Worm (Caenorhabditis elegans) whole organism, young adult: ENCODE results near the gene Y37H2A.1.

Experiments
- B0035.1 ChIP-seq: sonication (generic microtip); optimal IDR thresholded peaks from 2 replicates; lab custom pipeline; 2016; ENCODE audit warnings: missing genetic modification characterization, mild to moderate bottlenecking, missing compliant biosample characterization, missing genotype, missing genetic modification reagents
- B0261.1 ChIP-seq: sonication (generic microtip); optimal IDR thresholded peaks from 2 replicates; lab custom pipeline; 2016; ENCODE audit warnings: mild to moderate bottlenecking, missing genetic modification characterization, moderate library complexity, missing compliant biosample characterization
- C17E4.6 ChIP-seq: fragments of 200-800 bp; sonication (Bioruptor generic); IDR thresholded peaks from 2 replicates; pipeline ENCODE4 v1.3.6; 2022; ENCODE audit warnings: missing genetic modification reagents, missing genetic modification characterization, missing compliant biosample characterization
- F22D6.2 ChIP-seq: sonication (generic microtip); optimal IDR thresholded peaks from 2 replicates; lab custom pipeline; 2016; ENCODE audit warnings: mild to moderate bottlenecking, missing genetic modification characterization, missing compliant biosample characterization
- F23B12.7 ChIP-seq: sonication (generic microtip); optimal IDR thresholded peaks from 2 replicates; lab custom pipeline; 2017; ENCODE audit warnings: missing genetic modification characterization, mild to moderate bottlenecking, missing compliant biosample characterization, antibody characterized with exemption, moderate library complexity; ENCODE audit not compliant: insufficient read depth
- K11D2.4 ChIP-seq: fragments of 200-800 bp; sonication (Bioruptor generic); IDR thresholded peaks from 2 replicates; pipeline ENCODE4 v1.3.6; 2022; ENCODE audit warnings: missing genetic modification reagents, missing genetic modification characterization, missing compliant biosample characterization
- Y56A3A.18 ChIP-seq: fragments of 200-800 bp; sonication (Bioruptor generic); IDR thresholded peaks from 2 replicates; pipeline ENCODE4 v1.3.6; 2022; ENCODE audit warnings: missing genetic modification reagents, missing genetic modification characterization, missing compliant biosample characterization
- Y67H2A.10 ChIP-seq: fragments of 200-800 bp; sonication (Bioruptor generic); conservative IDR thresholded peaks from 2 replicates; pipeline ENCODE4 v1.3.6; 2022; ENCODE audit warnings: missing genetic modification reagents, missing genetic modification characterization, missing compliant biosample characterization
- Y95B8A.8 ChIP-seq: fragments of 200-800 bp; sonication (Bioruptor generic); IDR thresholded peaks from 2 replicates; pipeline ENCODE4 v1.3.6; 2022; ENCODE audit warnings: missing genetic modification reagents, missing genetic modification characterization, missing compliant biosample characterization
- akir-1 ChIP-seq: fragments of 200-800 bp; sonication (Bioruptor generic); optimal IDR thresholded peaks from 2 replicates; lab custom pipeline; 2018; ENCODE audit warnings: mild to moderate bottlenecking, missing genetic modification characterization, moderate library complexity, missing compliant biosample characterization
- ama-1 ChIP-seq, 3 experiments: fragments of 150-350 bp in 1 of 3; sonication (generic microtip) in 2 of 3; optimal IDR thresholded peaks; 2 replicates each; lab custom pipeline; 2014 to 2018; ENCODE audit warnings: missing biosample characterization in 2 of 3, missing genetic modification characterization in 2 of 3, missing genetic modification reagents in 2 of 3
- attf-3 ChIP-seq: fragments of 200-800 bp; sonication (Bioruptor generic); conservative IDR thresholded peaks from 2 replicates; pipeline ENCODE4 v1.3.6; 2022; ENCODE audit warnings: missing genetic modification reagents, missing genetic modification characterization, missing compliant biosample characterization
- bed-1 ChIP-seq: fragments of 200-800 bp; sonication (Bioruptor generic); IDR thresholded peaks from 2 replicates; pipeline ENCODE4 v1.3.6; 2022; ENCODE audit warnings: missing genetic modification reagents, missing genetic modification characterization, missing compliant biosample characterization
- bed-2 ChIP-seq: fragments of 200-800 bp; sonication (Bioruptor generic); IDR thresholded peaks from 2 replicates; pipeline ENCODE4 v1.3.6; 2022; ENCODE audit warnings: missing genetic modification reagents, missing genetic modification characterization, missing compliant biosample characterization
- ceh-40 ChIP-seq: fragments of 200-800 bp; sonication (Bioruptor generic); IDR thresholded peaks from 2 replicates; pipeline ENCODE4 v1.3.6; 2022; ENCODE audit warnings: missing genetic modification characterization, missing compliant biosample characterization
- egrh-3 ChIP-seq: fragments of 200-800 bp; sonication (Bioruptor generic); IDR thresholded peaks from 2 replicates; pipeline ENCODE4 v1.3.6; 2022; ENCODE audit warnings: missing genetic modification reagents, missing genetic modification characterization, missing compliant biosample characterization
- fkh-3 ChIP-seq: sonication (generic microtip); optimal IDR thresholded peaks from 2 replicates; lab custom pipeline; 2016; ENCODE audit warnings: mild to moderate bottlenecking, missing genetic modification characterization, missing compliant biosample characterization
- gei-17 ChIP-seq: fragments of 200-800 bp; sonication (Bioruptor generic); optimal IDR thresholded peaks from 2 replicates; lab custom pipeline; 2018; ENCODE audit warnings: mild to moderate bottlenecking, missing genetic modification characterization, missing compliant biosample characterization
- him-1 ChIP-seq: sonication (generic microtip); optimal IDR thresholded peaks from 2 replicates; lab custom pipeline; 2016; ENCODE audit warnings: missing genotype, missing genetic modification reagents, missing genetic modification characterization, missing compliant biosample characterization
- hmg-20 ChIP-seq: fragments of 200-800 bp; sonication (Bioruptor generic); IDR thresholded peaks from 2 replicates; pipeline ENCODE4 v1.3.6; 2022; ENCODE audit warnings: missing genetic modification reagents, missing genetic modification characterization, missing compliant biosample characterization
- let-607 ChIP-seq, 2 experiments: fragments of 200-800 bp in 1 of 2; sonication (Bioruptor generic) in 1 of 2; sonication (generic microtip) in 1 of 2; optimal IDR thresholded peaks; 2 replicates each; lab custom pipeline; 2016 to 2018; ENCODE audit warnings: mild to moderate bottlenecking in 2 of 2, missing compliant biosample characterization in 2 of 2, missing genetic modification characterization in 2 of 2, moderate library complexity in 2 of 2, missing genotype in 1 of 2
- lin-26 ChIP-seq: fragments of 200-800 bp; sonication (Bioruptor generic); IDR thresholded peaks from 2 replicates; pipeline ENCODE4 v1.3.6; 2022; ENCODE audit warnings: missing genetic modification reagents, missing genetic modification characterization, missing compliant biosample characterization
- lin-40 ChIP-seq: sonication (generic microtip); optimal IDR thresholded peaks from 2 replicates; lab custom pipeline; 2016; ENCODE audit warnings: missing genetic modification characterization, mild to moderate bottlenecking, missing compliant biosample characterization, missing genotype, missing genetic modification reagents
- madf-10 ChIP-seq: sonication (generic microtip); optimal IDR thresholded peaks from 2 replicates; lab custom pipeline; 2016; ENCODE audit warnings: mild to moderate bottlenecking, missing genetic modification characterization, missing compliant biosample characterization
- madf-6 ChIP-seq: fragments of 200-800 bp; sonication (Bioruptor generic); IDR thresholded peaks from 2 replicates; pipeline ENCODE4 v1.3.6; 2022; ENCODE audit warnings: missing genetic modification reagents, missing genetic modification characterization, missing compliant biosample characterization
- nfya-1 ChIP-seq: sonication (generic microtip); optimal IDR thresholded peaks from 2 replicates; lab custom pipeline; 2017; ENCODE audit warnings: antibody characterized with exemption, missing compliant biosample characterization, missing genetic modification characterization, borderline replicate concordance; ENCODE audit not compliant: insufficient read depth
- nfyb-1 ChIP-seq: fragments of 200-800 bp; sonication (Bioruptor generic); IDR thresholded peaks from 2 replicates; pipeline ENCODE4 v1.3.6; 2022; ENCODE audit warnings: missing genetic modification reagents, missing genetic modification characterization, missing compliant biosample characterization
- nhr-120 ChIP-seq: fragments of 200-800 bp; sonication (Bioruptor generic); IDR thresholded peaks from 2 replicates; pipeline ENCODE4 v1.3.6; 2022; ENCODE audit warnings: missing genetic modification characterization, missing compliant biosample characterization
- nhr-27 ChIP-seq: fragments of 200-800 bp; sonication (Bioruptor generic); optimal IDR thresholded peaks from 2 replicates; lab custom pipeline; 2018; ENCODE audit warnings: mild to moderate bottlenecking, missing genetic modification characterization, moderate library complexity, missing compliant biosample characterization
- pha-4 ChIP-seq: fragments of 150-350 bp; sonication (generic microtip); optimal IDR thresholded peaks from 2 replicates; lab custom pipeline; 2014; ENCODE audit warnings: missing biosample characterization, missing genetic modification reagents, missing genetic modification characterization
- sptf-2 ChIP-seq: fragments of 200-800 bp; sonication (Bioruptor generic); optimal IDR thresholded peaks from 2 replicates; lab custom pipeline; 2018; ENCODE audit warnings: mild to moderate bottlenecking, missing genetic modification characterization, missing compliant biosample characterization
- unc-130 ChIP-seq: sonication (generic microtip); optimal IDR thresholded peaks from 2 replicates; lab custom pipeline; 2016; ENCODE audit warnings: missing genetic modification reagents, missing genetic modification characterization, missing compliant biosample characterization
- zim-3 ChIP-seq: sonication (generic microtip); optimal IDR thresholded peaks from 2 replicates; lab custom pipeline; 2017; ENCODE audit warnings: mild to moderate bottlenecking, missing genetic modification characterization, moderate library complexity, missing compliant biosample characterization
- ztf-3 ChIP-seq: fragments of 200-800 bp; sonication (Bioruptor generic); optimal IDR thresholded peaks from 2 replicates; lab custom pipeline; 2018; ENCODE audit warnings: mild to moderate bottlenecking, missing genetic modification characterization, missing compliant biosample characterization

Gene Y37H2A.1

DNA sequence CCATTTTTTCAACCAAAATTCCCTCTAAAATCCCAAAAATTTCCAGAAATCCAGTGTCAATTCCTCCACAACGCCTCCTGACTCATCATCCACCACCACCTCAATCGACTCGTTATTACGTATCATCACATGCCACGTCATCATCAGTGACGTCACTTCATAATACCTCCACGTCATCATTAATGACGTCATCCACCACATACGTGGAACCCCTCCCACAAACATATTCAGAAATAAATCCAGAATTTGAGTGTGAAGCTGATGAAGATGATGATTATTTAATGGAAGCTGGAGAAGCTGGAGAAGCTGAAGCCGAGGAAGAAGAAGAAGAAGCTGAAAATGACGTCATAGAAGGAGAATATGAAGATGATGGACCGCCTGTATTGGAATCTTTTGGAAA, 14.1 kb upstream of the Y37H2A.1 start:
- TF ChIP-seq bed-2 (GFP tag; lab: Robert Waterston, UW) (no peak), C17E4.6 (no peak), Y95B8A.8 (GFP tag; lab: Robert Waterston, UW) (no peak), F23B12.7 (tag; lab: Kevin White, UChicago) (no peak), nfyb-1 (GFP tag; lab: Robert Waterston, UW) (no peak), nfya-1 (tag; lab: Kevin White, UChicago) (no peak), ama-1 (optimal IDR thresholded peaks at IDR 0.05; lab: Kevin White, UChicago) (no peak), ama-1 (GFP tag; optimal IDR thresholded peaks at IDR 0.05; lab: Kevin White, UChicago) (no peak), nhr-27 (no peak), bed-1 (no peak), ceh-40 (GFP tag; lab: Robert Waterston, UW) (no peak)

DNA sequence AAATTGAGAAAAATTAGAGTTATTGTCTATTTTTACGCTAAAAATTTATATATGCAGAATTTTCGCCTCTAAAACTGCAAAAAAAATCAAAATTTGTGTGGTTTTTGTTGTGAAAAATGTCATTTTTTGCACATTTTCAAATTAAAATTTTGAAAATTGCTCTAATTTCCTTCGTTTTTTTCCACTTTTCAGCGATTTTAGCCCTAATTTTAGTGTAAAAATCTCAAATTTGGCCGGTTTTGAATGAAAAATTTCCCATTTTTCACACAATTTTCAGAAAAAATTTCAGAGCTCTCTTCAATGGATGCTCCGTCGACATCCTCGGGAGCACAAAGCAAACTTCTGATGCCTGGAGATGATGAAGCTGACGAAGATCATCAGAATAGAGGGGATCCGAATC, 9.7 kb upstream of the Y37H2A.1 start, which contains the start of gene par-4:
Gene par-4, plus strand, starts transcription at position 301 of the 400 bp plus-strand sequence.
- TF ChIP-seq attf-3 (no peak), gei-17 (GFP tag; lab: Kevin White, UChicago) (no peak), F22D6.2 (tag; lab: Kevin White, UChicago) (no peak), fkh-3 (no peak), ztf-3 (GFP tag; lab: Kevin White, UChicago) (no peak), Y56A3A.18 (GFP tag; lab: Robert Waterston, UW) (no peak)

DNA sequence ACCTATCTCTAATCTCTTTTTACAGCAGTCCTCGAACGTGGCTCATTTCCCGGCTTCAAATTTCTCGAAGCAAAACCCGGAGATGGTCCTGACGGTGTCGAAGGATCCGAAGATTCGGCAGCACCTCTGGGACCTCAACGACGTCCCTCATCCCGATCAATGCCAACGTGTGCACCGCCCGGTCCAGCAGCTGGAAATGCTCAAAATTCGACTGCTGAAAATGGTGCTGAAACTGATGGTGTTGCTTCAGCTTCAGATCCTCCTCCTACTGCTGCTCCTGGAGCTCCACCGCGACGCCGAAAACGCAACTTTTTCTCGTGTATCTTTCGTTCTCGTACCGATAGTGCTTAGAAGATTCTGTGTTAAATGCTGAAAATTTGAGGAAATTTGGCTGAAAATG, 2.0 kb upstream of the Y37H2A.1 start:
- TF ChIP-seq egrh-3 (0 out of 2 replicates have a peak, but pooled peaks have one; percentile 9), hmg-20 (GFP tag; lab: Robert Waterston, UW) (no peak)
- TF ChIP-seq, all 124 proteins: peak for 1

DNA sequence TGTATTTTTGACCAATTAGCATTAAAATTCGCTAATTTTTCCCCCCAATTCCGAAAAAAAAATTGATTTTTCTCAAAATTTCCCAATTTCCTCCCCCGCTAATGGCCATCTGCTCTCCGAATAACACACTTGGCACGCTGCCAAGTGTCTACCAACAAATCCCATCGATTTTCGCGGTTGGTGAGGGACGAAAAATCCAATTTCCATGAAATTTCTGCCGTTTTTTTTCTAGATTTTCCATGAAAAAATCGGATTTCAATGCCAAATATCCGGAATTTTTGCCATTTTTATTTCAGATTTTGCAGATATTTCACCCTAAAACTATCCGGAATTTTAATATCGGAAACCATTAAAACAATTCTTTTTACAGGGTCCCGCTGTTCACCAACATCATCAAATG, 1.4 kb downstream of the Y37H2A.1 start:
- no peak for TF ChIP-seq him-1
- TF ChIP-seq zim-3 (tag; lab: Kevin White, UChicago): no peak
- TF ChIP-seq sptf-2 (GFP tag; lab: Kevin White, UChicago): no peak
- no peak for TF ChIP-seq F22D6.2 (tag; lab: Kevin White, UChicago)
- TF ChIP-seq pha-4 (tag; lab: Kevin White, UChicago): no peak
- no peak for TF ChIP-seq gei-17 (GFP tag; lab: Kevin White, UChicago)
- TF ChIP-seq Y67H2A.10 (GFP tag; lab: Robert Waterston, UW): no peak
- no peak for TF ChIP-seq ceh-40 (GFP tag; lab: Robert Waterston, UW)
- TF ChIP-seq lin-40 (tag; lab: Kevin White, UChicago): no peak
- no peak for TF ChIP-seq K11D2.4
- no peak for TF ChIP-seq akir-1 (GFP tag; lab: Kevin White, UChicago)
- TF ChIP-seq lin-26 (GFP tag; lab: Robert Waterston, UW): no peak
- no peak for TF ChIP-seq madf-6 (GFP tag; lab: Robert Waterston, UW)
- TF ChIP-seq let-607 (tag; optimal IDR thresholded peaks at IDR 0.05; lab: Kevin White, UChicago): no peak
- TF ChIP-seq unc-130: no peak
- TF ChIP-seq B0261.1 (tag; lab: Kevin White, UChicago): no peak
- TF ChIP-seq bed-1: no peak
- TF ChIP-seq madf-10 (tag; lab: Kevin White, UChicago): no peak
- no peak for TF ChIP-seq B0035.1
- TF ChIP-seq nhr-120: no peak
